Worm (Caenorhabditis elegans) whole organism, L2 larva: ENCODE data around the gene hex-1.

ENCODE experiments used
- F13H6.1 ChIP-seq: sonication (generic microtip); optimal IDR thresholded peaks from 2 replicates; lab custom pipeline; 2016; ENCODE audit warnings: missing genetic modification characterization, missing compliant biosample characterization
- ama-1 ChIP-seq: fragments of 150-350 bp; optimal IDR thresholded peaks from 2 replicates; lab custom pipeline; 2018; ENCODE audit warnings: inconsistent platforms
- fos-1 ChIP-seq: fragments of 150-350 bp; optimal IDR thresholded peaks from 2 replicates; lab custom pipeline; 2014; ENCODE audit warnings: missing biosample characterization, missing genetic modification characterization
- lin-39 ChIP-seq: fragments of 150-350 bp; optimal IDR thresholded peaks from 2 replicates; lab custom pipeline; 2014; ENCODE audit warnings: missing biosample characterization, missing genetic modification reagents, missing genetic modification characterization
- lsy-2 ChIP-seq, 2 experiments: fragments of 150-350 bp in 1 of 2; sonication (generic microtip) in 1 of 2; optimal IDR thresholded peaks; 2 replicates each; lab custom pipeline; 2014 to 2017; ENCODE audit warnings: missing biosample characterization in 2 of 2, missing genetic modification characterization in 2 of 2
- mab-5 ChIP-seq: fragments of 150-350 bp; optimal IDR thresholded peaks from 2 replicates; lab custom pipeline; 2014; ENCODE audit warnings: missing biosample characterization, missing genetic modification characterization
- mbf-1 ChIP-seq: sonication (generic microtip); optimal IDR thresholded peaks from 2 replicates; lab custom pipeline; 2017; ENCODE audit warnings: missing biosample characterization, missing genetic modification characterization
- nhr-11 ChIP-seq: fragments of 150-350 bp; optimal IDR thresholded peaks from 2 replicates; lab custom pipeline; 2014; ENCODE audit warnings: missing biosample characterization, missing genetic modification characterization
- nhr-12 ChIP-seq: fragments of 150-350 bp; optimal IDR thresholded peaks from 2 replicates; lab custom pipeline; 2014; ENCODE audit warnings: missing biosample characterization, missing genetic modification characterization
- nhr-237 ChIP-seq: fragments of 150-350 bp; optimal IDR thresholded peaks from 2 replicates; lab custom pipeline; 2014; ENCODE audit warnings: missing biosample characterization, missing genetic modification characterization
- sem-4 ChIP-seq: fragments of 150-350 bp; optimal IDR thresholded peaks from 2 replicates; lab custom pipeline; 2014; ENCODE audit warnings: missing biosample characterization, missing genetic modification reagents, missing genetic modification characterization
- unc-62 ChIP-seq: fragments of 150-350 bp; optimal IDR thresholded peaks from 2 replicates; lab custom pipeline; 2014; ENCODE audit warnings: missing biosample characterization, missing genetic modification reagents, missing genetic modification characterization
- zag-1 ChIP-seq: fragments of 150-350 bp; optimal IDR thresholded peaks from 2 replicates; lab custom pipeline; 2014; ENCODE audit warnings: missing biosample characterization, missing genetic modification characterization
- ztf-11 ChIP-seq: sonication (generic microtip); optimal IDR thresholded peaks from 2 replicates; lab custom pipeline; 2017; ENCODE audit warnings: missing biosample characterization, missing genetic modification characterization

DNA sequence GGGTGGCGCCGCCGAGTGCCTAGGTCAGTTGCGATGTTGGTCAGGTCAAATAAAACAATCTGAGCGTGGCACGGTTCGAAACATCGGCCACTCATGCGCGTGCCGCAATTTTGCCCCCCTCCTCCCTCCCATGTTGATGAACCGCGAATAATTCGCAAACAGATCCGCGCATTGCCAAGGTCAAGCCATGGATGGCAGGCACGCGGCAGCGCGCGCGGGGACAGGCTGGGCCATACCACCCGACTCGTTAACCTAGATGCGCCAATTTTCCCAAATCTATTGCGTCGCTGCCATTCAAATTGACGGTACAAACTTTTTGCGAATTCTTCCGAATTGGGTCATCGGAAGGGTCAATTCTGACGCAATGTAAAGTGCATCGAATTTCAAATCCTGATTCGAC is 4.3 kb upstream of the hex-1 start:
- no peak for TF ChIP-seq ztf-11 (tag; lab: Kevin White, UChicago)
- no peak for TF ChIP-seq F13H6.1 (tag; lab: Kevin White, UChicago)
- TF ChIP-seq mbf-1 (tag; lab: Kevin White, UChicago), result no peak
- no peak for TF ChIP-seq mab-5 (tag; lab: Kevin White, UChicago)
- TF ChIP-seq unc-62, result no peak
- TF ChIP-seq nhr-237 (tag; lab: Kevin White, UChicago), result no peak
- no peak for TF ChIP-seq ama-1 (lab: Kevin White, UChicago)
- no peak for TF ChIP-seq zag-1 (tag; lab: Kevin White, UChicago)
- no peak for TF ChIP-seq lin-39
- peak in 1 of 2 experiments; percentile 18 for TF ChIP-seq lsy-2 (tag; optimal IDR thresholded peaks at IDR 0.05; lab: Kevin White, UChicago)
- TF ChIP-seq fos-1 (tag; lab: Kevin White, UChicago), result no peak
- peak; percentile 59 for TF ChIP-seq sem-4 (tag; lab: Kevin White, UChicago)
- no peak for TF ChIP-seq nhr-11 (tag; lab: Kevin White, UChicago)
- no peak for TF ChIP-seq nhr-12 (tag; lab: Kevin White, UChicago)
